Fruit fly (Drosophila melanogaster) whole organism, embryonic: ENCODE data around the gene kin17.

Source experiments
- Adf1 ChIP-seq: fragments of 200-800 bp; sonication (Bioruptor generic); IDR thresholded peaks from 2 replicates; pipeline ENCODE4 v1.3.6; 2022; ENCODE audit warnings: missing biosample characterization, missing genetic modification characterization
- Aef1 ChIP-seq: fragments of 200-800 bp; sonication (Bioruptor generic); IDR thresholded peaks from 3 replicates; pipeline ENCODE4 v1.3.6; 2022; ENCODE audit warnings: missing biosample characterization, missing genetic modification characterization
- Bgb ChIP-seq: fragments of 200-800 bp; sonication (Bioruptor generic); IDR thresholded peaks from 2 replicates; pipeline ENCODE4 v1.3.6; 2022; ENCODE audit warnings: missing biosample characterization, missing genetic modification characterization; ENCODE audit not compliant: partially characterized antibody
- CG10209 ChIP-seq: fragments of 200-800 bp; sonication (Bioruptor generic); optimal IDR thresholded peaks from 3 replicates; lab custom pipeline; 2017; ENCODE audit warnings: missing biosample characterization, mild to moderate bottlenecking, missing genetic modification characterization, missing genetic modification reagents
- CG10431 ChIP-seq: fragments of 200-800 bp; sonication (Bioruptor generic); optimal IDR thresholded peaks from 3 replicates; lab custom pipeline; 2018; ENCODE audit warnings: missing biosample characterization, mild to moderate bottlenecking, missing genetic modification characterization
- CG11456 ChIP-seq: fragments of 200-800 bp; sonication (Bioruptor generic); IDR thresholded peaks from 3 replicates; pipeline ENCODE4 v1.3.6; 2022; ENCODE audit warnings: missing biosample characterization, missing genetic modification characterization
- CG12071 ChIP-seq: fragments of 200-800 bp; sonication (Bioruptor generic); optimal IDR thresholded peaks from 3 replicates; lab custom pipeline; 2018; ENCODE audit warnings: missing biosample characterization, mild to moderate bottlenecking, missing genetic modification characterization
- CG13123 ChIP-seq: fragments of 200-800 bp; sonication (Bioruptor generic); optimal IDR thresholded peaks from 2 replicates; lab custom pipeline; 2016; ENCODE audit warnings: missing biosample characterization, missing genetic modification characterization
- CG13775 ChIP-seq: fragments of 200-800 bp; sonication (Bioruptor generic); optimal IDR thresholded peaks from 3 replicates; lab custom pipeline; 2017; ENCODE audit warnings: missing biosample characterization, mild to moderate bottlenecking, missing genetic modification characterization
- CG15073 ChIP-seq: fragments of 200-800 bp; sonication (Bioruptor generic); optimal IDR thresholded peaks from 2 replicates; lab custom pipeline; 2016; ENCODE audit warnings: missing biosample characterization, missing genetic modification characterization
- CG16815 ChIP-seq: fragments of 200-800 bp; sonication (Bioruptor generic); optimal IDR thresholded peaks from 3 replicates; lab custom pipeline; 2017; ENCODE audit warnings: missing biosample characterization, mild to moderate bottlenecking, missing genetic modification characterization
- CG18619 ChIP-seq: fragments of 200-800 bp; sonication (Bioruptor generic); optimal IDR thresholded peaks from 3 replicates; lab custom pipeline; 2017; ENCODE audit warnings: missing biosample characterization, mild to moderate bottlenecking, missing genetic modification characterization
- CG30431 ChIP-seq: fragments of 200-800 bp; sonication (Bioruptor generic); optimal IDR thresholded peaks from 2 replicates; lab custom pipeline; 2017; ENCODE audit warnings: missing biosample characterization, missing genetic modification characterization
- CG33557 ChIP-seq: fragments of 200-800 bp; sonication (Bioruptor generic); optimal IDR thresholded peaks from 2 replicates; lab custom pipeline; 2019; ENCODE audit warnings: missing biosample characterization, mild to moderate bottlenecking, missing genetic modification characterization, moderate library complexity
- CG4282 ChIP-seq: fragments of 200-800 bp; sonication (Bioruptor generic); optimal IDR thresholded peaks from 2 replicates; lab custom pipeline; 2016; ENCODE audit warnings: missing biosample characterization, missing genetic modification characterization
- CG4707 ChIP-seq: fragments of 200-800 bp; sonication (Bioruptor generic); optimal IDR thresholded peaks from 2 replicates; lab custom pipeline; 2018; ENCODE audit warnings: missing biosample characterization, mild to moderate bottlenecking, missing genetic modification characterization, moderate library complexity
- CG6813 ChIP-seq: fragments of 200-800 bp; sonication (Bioruptor generic); optimal IDR thresholded peaks from 2 replicates; lab custom pipeline; 2017; ENCODE audit warnings: missing biosample characterization, missing genetic modification characterization, mild to moderate bottlenecking, moderate library complexity, missing genetic modification reagents
- CG8281 ChIP-seq: fragments of 200-800 bp; sonication (Bioruptor generic); optimal IDR thresholded peaks from 2 replicates; lab custom pipeline; 2018; ENCODE audit warnings: missing biosample characterization, mild to moderate bottlenecking, missing genetic modification characterization, moderate library complexity
- Chrac-16 ChIP-seq: fragments of 200-800 bp; sonication (Bioruptor generic); optimal IDR thresholded peaks from 3 replicates; lab custom pipeline; 2016; ENCODE audit warnings: missing biosample characterization, missing genetic modification characterization
- Dref ChIP-seq: fragments of 200-800 bp; sonication (Bioruptor generic); IDR thresholded peaks from 2 replicates; pipeline ENCODE4 v1.3.6; 2022; ENCODE audit warnings: missing biosample characterization, missing genetic modification characterization
- Elba2 ChIP-seq: fragments of 200-800 bp; sonication (Bioruptor generic); optimal IDR thresholded peaks from 3 replicates; lab custom pipeline; 2016; ENCODE audit warnings: missing biosample characterization, missing genetic modification characterization
- Fer1 ChIP-seq: fragments of 200-800 bp; sonication (Bioruptor generic); optimal IDR thresholded peaks from 2 replicates; lab custom pipeline; 2017; ENCODE audit warnings: missing biosample characterization, mild to moderate bottlenecking, missing genetic modification characterization
- HLH4C ChIP-seq: fragments of 200-800 bp; sonication (Bioruptor generic); IDR thresholded peaks from 3 replicates; pipeline ENCODE4 v1.3.6; 2022; ENCODE audit warnings: missing biosample characterization, missing genetic modification characterization; ENCODE audit not compliant: partially characterized antibody
- Hand ChIP-seq: fragments of 200-800 bp; sonication (Bioruptor generic); optimal IDR thresholded peaks from 2 replicates; lab custom pipeline; 2017; ENCODE audit warnings: mild to moderate bottlenecking, missing biosample characterization, missing genetic modification reagents, missing genetic modification characterization
- HmgZ ChIP-seq: fragments of 200-800 bp; sonication (Bioruptor generic); optimal IDR thresholded peaks from 2 replicates; lab custom pipeline; 2018; ENCODE audit warnings: missing biosample characterization, mild to moderate bottlenecking, missing genetic modification characterization
- Hr39 ChIP-seq: fragments of >200 bp; optimal IDR thresholded peaks from 2 replicates; lab custom pipeline; 2017
- MESR4 ChIP-seq: fragments of 200-800 bp; sonication (Bioruptor generic); optimal IDR thresholded peaks from 2 replicates; lab custom pipeline; 2018; ENCODE audit warnings: missing biosample characterization, mild to moderate bottlenecking, missing genetic modification characterization, moderate library complexity
- Nf-YB ChIP-seq: fragments of 200-800 bp; sonication (Bioruptor generic); optimal IDR thresholded peaks from 3 replicates; lab custom pipeline; 2019; ENCODE audit warnings: missing biosample characterization, mild to moderate bottlenecking, missing genetic modification characterization, moderate library complexity
- Ptx1 ChIP-seq: fragments of 200-800 bp; sonication (Bioruptor generic); IDR thresholded peaks from 2 replicates; pipeline ENCODE4 v1.3.6; 2022; ENCODE audit warnings: missing biosample characterization, missing genetic modification characterization
- Sox102F ChIP-seq: fragments of 200-800 bp; sonication (Bioruptor generic); optimal IDR thresholded peaks from 2 replicates; lab custom pipeline; 2018; ENCODE audit warnings: missing biosample characterization, mild to moderate bottlenecking, missing genetic modification characterization, moderate library complexity
- Xbp1 ChIP-seq: fragments of 200-800 bp; sonication (Bioruptor generic); optimal IDR thresholded peaks from 3 replicates; lab custom pipeline; 2016; ENCODE audit warnings: missing biosample characterization, mild to moderate bottlenecking, missing genetic modification characterization
- al ChIP-seq: fragments of 200-800 bp; sonication (Bioruptor generic); IDR thresholded peaks from 2 replicates; pipeline ENCODE4 v1.3.6; 2022; ENCODE audit warnings: missing biosample characterization, missing genetic modification characterization
- ap ChIP-seq: fragments of 200-800 bp; sonication (Bioruptor generic); IDR thresholded peaks from 2 replicates; pipeline ENCODE4 v1.3.6; 2022; ENCODE audit warnings: missing biosample characterization, missing genetic modification characterization
- ato ChIP-seq: fragments of 200-800 bp; sonication (Bioruptor generic); IDR thresholded peaks from 2 replicates; pipeline ENCODE4 v1.3.6; 2022; ENCODE audit warnings: missing biosample characterization, missing genetic modification characterization; ENCODE audit not compliant: partially characterized antibody
- bbx ChIP-seq: fragments of 200-800 bp; sonication (Bioruptor generic); IDR thresholded peaks from 2 replicates; pipeline ENCODE4 v1.3.6; 2022; ENCODE audit warnings: missing biosample characterization, missing genetic modification characterization; ENCODE audit not compliant: partially characterized antibody
- cato ChIP-seq: fragments of 200-800 bp; sonication (Bioruptor generic); optimal IDR thresholded peaks from 2 replicates; lab custom pipeline; 2016; ENCODE audit warnings: missing biosample characterization, missing genetic modification characterization, borderline replicate concordance
- dmrt11E ChIP-seq: fragments of 200-800 bp; sonication (Bioruptor generic); optimal IDR thresholded peaks from 3 replicates; lab custom pipeline; 2018; ENCODE audit warnings: missing biosample characterization, mild to moderate bottlenecking, missing genetic modification characterization, moderate library complexity
- en ChIP-seq: fragments of 200-800 bp; sonication (Bioruptor generic); optimal IDR thresholded peaks from 2 replicates; lab custom pipeline; 2016; ENCODE audit warnings: missing biosample characterization, missing genetic modification characterization
- gce ChIP-seq: fragments of 200-800 bp; sonication (Bioruptor generic); IDR thresholded peaks from 3 replicates; pipeline ENCODE4 v1.3.6; 2022; ENCODE audit warnings: missing biosample characterization, missing genetic modification characterization
- grau ChIP-seq: fragments of 200-800 bp; optimal IDR thresholded peaks from 3 replicates; lab custom pipeline; 2019; ENCODE audit warnings: missing biosample characterization, mild to moderate bottlenecking, missing genetic modification characterization, moderate library complexity
- gsb-n ChIP-seq: fragments of 200-800 bp; sonication (Bioruptor generic); optimal IDR thresholded peaks from 3 replicates; lab custom pipeline; 2018; ENCODE audit warnings: missing biosample characterization, mild to moderate bottlenecking, missing genetic modification characterization
- nom ChIP-seq: fragments of 200-800 bp; sonication (Bioruptor generic); optimal IDR thresholded peaks from 2 replicates; lab custom pipeline; 2017; ENCODE audit warnings: missing biosample characterization, missing genetic modification characterization, mild to moderate bottlenecking, moderate library complexity, missing genetic modification reagents
- prd ChIP-seq, 3 experiments: fragments of >200 bp in 2 of 3; fragments of 200-800 bp in 1 of 3; sonication (Bioruptor generic) in 1 of 3; optimal IDR thresholded peaks in 2 of 3; IDR thresholded peaks in 1 of 3; 2 replicates in 2 of 3; 3 replicates in 1 of 3; pipeline versions ENCODE4 v1.3.6 to Lab custom; 2017 to 2022; ENCODE audit warnings: missing biosample characterization in 1 of 3, missing genetic modification characterization in 1 of 3
- scrt ChIP-seq: fragments of 200-800 bp; sonication (Bioruptor generic); optimal IDR thresholded peaks from 2 replicates; lab custom pipeline; 2018; ENCODE audit warnings: missing biosample characterization, mild to moderate bottlenecking, missing genetic modification characterization, moderate library complexity
- slou ChIP-seq: fragments of 200-800 bp; sonication (Bioruptor generic); optimal IDR thresholded peaks from 3 replicates; lab custom pipeline; 2016; ENCODE audit warnings: missing biosample characterization, missing genetic modification characterization
- sr ChIP-seq: fragments of 200-800 bp; sonication (Bioruptor generic); IDR thresholded peaks from 3 replicates; pipeline ENCODE4 v1.3.6; 2022; ENCODE audit warnings: missing biosample characterization, missing genetic modification characterization
- sug ChIP-seq: fragments of 200-800 bp; optimal IDR thresholded peaks from 2 replicates; lab custom pipeline; 2019; ENCODE audit warnings: missing biosample characterization, mild to moderate bottlenecking, missing genetic modification characterization, moderate library complexity
- zfh1 ChIP-seq: fragments of 200-800 bp; sonication (Bioruptor generic); IDR thresholded peaks from 3 replicates; pipeline ENCODE4 v1.3.6; 2022; ENCODE audit warnings: missing biosample characterization, missing genetic modification characterization

Gene kin17

DNA sequence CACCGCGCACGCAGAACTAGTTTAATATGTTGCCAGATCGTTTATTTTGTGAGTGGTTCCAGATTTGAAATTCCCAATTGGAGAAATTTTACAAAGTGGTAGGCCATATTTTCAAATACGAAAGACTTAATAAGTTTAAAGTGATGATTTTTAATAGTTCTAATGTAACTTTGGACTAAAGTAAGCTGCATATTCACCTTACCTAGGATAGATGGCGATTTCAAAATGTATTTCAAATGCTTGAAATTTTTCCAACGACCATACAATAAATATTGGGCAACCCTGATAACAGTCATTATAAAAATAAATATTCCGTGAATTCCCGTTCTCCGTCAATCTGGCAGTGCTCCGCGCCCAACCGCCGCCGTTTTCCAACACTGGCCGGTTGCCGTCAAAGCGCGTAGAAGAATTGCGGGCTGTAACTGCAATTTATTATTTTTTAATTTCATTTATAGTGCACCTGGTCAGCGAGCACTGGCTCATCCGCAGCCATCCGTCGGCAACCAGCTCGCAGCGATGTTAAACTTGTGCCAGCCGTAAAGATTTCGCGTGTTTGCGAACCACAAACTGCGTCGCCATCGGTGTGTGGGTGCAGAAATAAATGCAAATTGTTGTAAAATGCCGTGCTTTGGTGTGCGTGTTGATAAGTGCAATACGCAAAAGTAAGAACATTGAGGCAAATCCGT, 19.4 kb downstream of the kin17 start, which contains the start of the genes Ide and RhoBTB (continued):
- TF ChIP-seq Xbp1 (GFP tag; lab: Kevin White, UChicago) (peak; percentile 88), ap (GFP tag; lab: Robert Waterston, UW) (peak; percentile 25; the same call in 1 of the 2 replicates), Nf-YB (peak; percentile 48), CG30431 (GFP tag; lab: Kevin White, UChicago) (peak; percentile 56), al (GFP tag; lab: Robert Waterston, UW) (peak; percentile 80), Fer1 (GFP tag; lab: Kevin White, UChicago) (peak; percentile 60), Aef1 (GFP tag; lab: Robert Waterston, UW) (peak; percentile 78), MESR4 (GFP tag; lab: Kevin White, UChicago) (peak; percentile 10), CG4707 (GFP tag; lab: Kevin White, UChicago) (no peak), CG10431 (GFP tag; lab: Kevin White, UChicago) (peak; percentile 36), Bgb (GFP tag; lab: Robert Waterston, UW) (peak; percentile 34; the same call in 1 of the 2 replicates), sr (GFP tag; lab: Robert Waterston, UW) (no peak), HmgZ (peak; percentile 72), zfh1 (GFP tag; lab: Robert Waterston, UW) (peak; percentile 48; the same call in 1 of the 3 replicates), CG11456 (GFP tag; lab: Robert Waterston, UW) (peak; percentile 82), cato (GFP tag; lab: Kevin White, UChicago) (peak; percentile 77), en (GFP tag; lab: Kevin White, UChicago) (peak; percentile 52), CG15073 (GFP tag; lab: Kevin White, UChicago) (peak; percentile 24), CG6813 (no peak), slou (GFP tag; lab: Kevin White, UChicago) (peak; percentile 70), gce (GFP tag; lab: Robert Waterston, UW) (no peak), Sox102F (GFP tag; lab: Kevin White, UChicago) (peak; percentile 73), CG33557 (peak; percentile 65), prd (optimal IDR thresholded peaks at IDR 0.05; lab: Kevin White, UChicago) (no peak), prd (GFP tag; IDR thresholded peaks at IDR 0.05; lab: Robert Waterston, UW) (peak; percentile 82), Adf1 (GFP tag; lab: Robert Waterston, UW) (peak; percentile 32; the same call in 1 of the 2 replicates), CG16815 (GFP tag; lab: Kevin White, UChicago) (peak; percentile 83), Hand (no peak), Chrac-16 (GFP tag; lab: Kevin White, UChicago) (peak; percentile 88), bbx (GFP tag; lab: Robert Waterston, UW) (no peak), CG4282 (no peak), CG12071 (peak; percentile 17), CG10209 (peak; percentile 79), grau (peak; percentile 85), nom (GFP tag; lab: Kevin White, UChicago) (peak; percentile 30), Hr39 (lab: Kevin White, UChicago) (peak; percentile 36), dmrt11E (tag; lab: Kevin White, UChicago) (peak; percentile 66), sug (peak; percentile 91), CG8281 (peak; percentile 60), CG13123 (GFP tag; lab: Kevin White, UChicago) (peak; percentile 52), gsb-n (tag; lab: Kevin White, UChicago) (no peak), HLH4C (no peak), CG18619 (GFP tag; lab: Kevin White, UChicago) (peak; percentile 80), Dref (GFP tag; lab: Robert Waterston, UW) (peak; percentile 44), CG13775 (GFP tag; lab: Kevin White, UChicago) (peak; percentile 84), ato (GFP tag; lab: Robert Waterston, UW) (no peak), scrt (GFP tag; lab: Kevin White, UChicago) (no peak), Elba2 (GFP tag; lab: Kevin White, UChicago) (peak; percentile 94), Ptx1 (GFP tag; lab: Robert Waterston, UW) (peak; percentile 76)
